Worm (Caenorhabditis elegans) whole organism, L4 larva: ENCODE data around the gene ZK112.4.
A peak's percentile ranks its signal among the peaks of the same experiment; 100 is the strongest.

Experiments used
- F26F4.8 ChIP-seq: fragments of 200-800 bp; sonication (Bioruptor generic); conservative IDR thresholded peaks from 2 replicates; pipeline ENCODE4 v1.3.6; 2022; ENCODE audit warnings: missing genetic modification characterization, missing compliant biosample characterization
- F37D6.2 ChIP-seq: sonication (generic microtip); optimal IDR thresholded peaks from 2 replicates; lab custom pipeline; 2016; ENCODE audit warnings: mild to moderate bottlenecking, missing genetic modification characterization, missing compliant biosample characterization
- T20F7.1 ChIP-seq: fragments of 200-800 bp; sonication (Bioruptor generic); optimal IDR thresholded peaks from 2 replicates; lab custom pipeline; 2018; ENCODE audit warnings: mild to moderate bottlenecking, missing genetic modification characterization, missing compliant biosample characterization
- Y105C5A.15 ChIP-seq: fragments of 200-800 bp; sonication (Bioruptor generic); IDR thresholded peaks from 2 replicates; pipeline ENCODE4 v1.3.6; 2022; ENCODE audit warnings: missing genetic modification characterization, missing compliant biosample characterization
- Y48G9A.11 ChIP-seq: fragments of 200-800 bp; sonication (Bioruptor generic); IDR thresholded peaks from 2 replicates; pipeline ENCODE4 v1.3.6; 2022; ENCODE audit warnings: missing genetic modification reagents, missing genetic modification characterization, missing compliant biosample characterization
- Y5F2A.4 ChIP-seq: fragments of 200-800 bp; sonication (Bioruptor generic); optimal IDR thresholded peaks from 2 replicates; lab custom pipeline; 2018; ENCODE audit warnings: mild to moderate bottlenecking, missing genetic modification characterization, missing compliant biosample characterization
- ZK337.2 ChIP-seq: fragments of 200-800 bp; sonication (Bioruptor generic); IDR thresholded peaks from 2 replicates; pipeline ENCODE4 v1.3.6; 2022; ENCODE audit warnings: missing genetic modification reagents, missing genetic modification characterization, missing compliant biosample characterization
- aha-1 ChIP-seq: fragments of 150-350 bp; peaks from one replicate; lab custom pipeline; 2014; ENCODE audit warnings: missing biosample characterization, missing genetic modification characterization
- ama-1 ChIP-seq: fragments of 150-350 bp; optimal IDR thresholded peaks from 2 replicates; lab custom pipeline; 2014; ENCODE audit warnings: inconsistent platforms, mixed read lengths
- arid-1 ChIP-seq: fragments of 200-800 bp; sonication (Bioruptor generic); conservative IDR thresholded peaks from 2 replicates; pipeline ENCODE4 v1.3.6; 2022; ENCODE audit warnings: missing genetic modification reagents, missing genetic modification characterization, missing compliant biosample characterization
- ceh-20 ChIP-seq: fragments of 200-800 bp; sonication (Bioruptor generic); IDR thresholded peaks from 2 replicates; pipeline ENCODE4 v1.3.6; 2022; ENCODE audit warnings: missing genetic modification reagents, missing genetic modification characterization, missing compliant biosample characterization
- ceh-44 ChIP-seq: fragments of 200-800 bp; sonication (Bioruptor generic); IDR thresholded peaks from 2 replicates; pipeline ENCODE4 v1.3.6; 2022; ENCODE audit warnings: missing genetic modification reagents, missing genetic modification characterization, missing compliant biosample characterization
- ceh-62 ChIP-seq: sonication (generic microtip); optimal IDR thresholded peaks from 2 replicates; lab custom pipeline; 2017; ENCODE audit warnings: missing biosample characterization, missing genetic modification characterization
- ceh-82 ChIP-seq: sonication (generic microtip); optimal IDR thresholded peaks from 2 replicates; lab custom pipeline; 2017; ENCODE audit warnings: missing biosample characterization, missing genetic modification characterization
- cey-2 ChIP-seq: sonication (generic microtip); optimal IDR thresholded peaks from 3 replicates; lab custom pipeline; 2017; ENCODE audit warnings: missing genetic modification characterization, mild to moderate bottlenecking, missing compliant biosample characterization, antibody characterized with exemption, borderline replicate concordance; ENCODE audit not compliant: insufficient read depth
- daf-12 ChIP-seq: fragments of 150-350 bp; optimal IDR thresholded peaks from 2 replicates; lab custom pipeline; 2014; ENCODE audit warnings: missing biosample characterization, missing genetic modification reagents, missing genetic modification characterization
- daf-16 ChIP-seq, 3 experiments: sonication (generic microtip); optimal IDR thresholded peaks; 2 replicates each; lab custom pipeline; 2016 to 2017; ENCODE audit warnings: missing genetic modification characterization in 3 of 3, missing genetic modification reagents in 3 of 3, mild to moderate bottlenecking in 2 of 3, missing compliant biosample characterization in 2 of 3, missing biosample characterization in 1 of 3, moderate library complexity in 1 of 3
- dmd-9 ChIP-seq: fragments of 200-800 bp; sonication (Bioruptor generic); IDR thresholded peaks from 2 replicates; pipeline ENCODE4 v1.3.6; 2022; ENCODE audit warnings: missing genetic modification reagents, missing genetic modification characterization, missing compliant biosample characterization
- dpl-1 ChIP-seq: fragments of 150-350 bp; optimal IDR thresholded peaks from 2 replicates; lab custom pipeline; 2014; ENCODE audit warnings: missing biosample characterization, missing genetic modification reagents, missing genetic modification characterization
- duxl-1 ChIP-seq: sonication (generic microtip); optimal IDR thresholded peaks from 2 replicates; lab custom pipeline; 2016; ENCODE audit warnings: mild to moderate bottlenecking, missing genetic modification characterization, moderate library complexity, missing compliant biosample characterization; ENCODE audit not compliant: poor library complexity
- dve-1 ChIP-seq: sonication (generic microtip); optimal IDR thresholded peaks from 2 replicates; lab custom pipeline; 2017; ENCODE audit warnings: antibody characterized with exemption, mild to moderate bottlenecking, missing genetic modification characterization, missing compliant biosample characterization; ENCODE audit not compliant: insufficient read depth
- gei-8 ChIP-seq: fragments of 200-800 bp; sonication (Bioruptor generic); optimal IDR thresholded peaks from 2 replicates; lab custom pipeline; 2018; ENCODE audit warnings: mild to moderate bottlenecking, missing genetic modification characterization, missing compliant biosample characterization
- hif-1 ChIP-seq, 2 experiments: sonication (generic microtip); optimal IDR thresholded peaks; 2 replicates each; lab custom pipeline; 2016 to 2017; ENCODE audit warnings: missing compliant biosample characterization in 2 of 2, missing genetic modification characterization in 2 of 2, missing genetic modification reagents in 2 of 2, missing genotype in 2 of 2, mild to moderate bottlenecking in 1 of 2
- hlh-30 ChIP-seq: sonication (generic microtip); optimal IDR thresholded peaks from 2 replicates; lab custom pipeline; 2017; ENCODE audit warnings: antibody characterized with exemption, mild to moderate bottlenecking, missing genetic modification characterization, missing compliant biosample characterization; ENCODE audit not compliant: insufficient read depth
- hmg-1.1 ChIP-seq: fragments of 200-800 bp; sonication (Bioruptor generic); IDR thresholded peaks from 2 replicates; pipeline ENCODE4 v1.3.6; 2022; ENCODE audit warnings: missing genetic modification reagents, missing genetic modification characterization, missing compliant biosample characterization
- jun-1 ChIP-seq: fragments of 150-350 bp; optimal IDR thresholded peaks from 2 replicates; lab custom pipeline; 2014; ENCODE audit warnings: missing biosample characterization, missing genetic modification reagents, missing genetic modification characterization
- mep-1 ChIP-seq: fragments of 150-350 bp; sonication (generic microtip); optimal IDR thresholded peaks from 3 replicates; lab custom pipeline; 2014; ENCODE audit warnings: missing biosample characterization, missing genetic modification characterization
- mes-2 ChIP-seq: sonication (generic microtip); optimal IDR thresholded peaks from 2 replicates; lab custom pipeline; 2016; ENCODE audit warnings: missing genotype, mild to moderate bottlenecking, missing genetic modification characterization, missing compliant biosample characterization; ENCODE audit not compliant: poor library complexity, severe bottlenecking
- mxl-2 ChIP-seq: fragments of 200-800 bp; sonication (Bioruptor generic); conservative IDR thresholded peaks from 2 replicates; pipeline ENCODE4 v1.3.6; 2022; ENCODE audit warnings: missing genetic modification reagents, missing genetic modification characterization, missing compliant biosample characterization
- nhr-102 ChIP-seq: sonication (generic microtip); optimal IDR thresholded peaks from 2 replicates; lab custom pipeline; 2016; ENCODE audit warnings: mild to moderate bottlenecking, missing genetic modification characterization, moderate library complexity, missing compliant biosample characterization
- nhr-11 ChIP-seq: fragments of 150-350 bp; optimal IDR thresholded peaks from 2 replicates; lab custom pipeline; 2014; ENCODE audit warnings: missing biosample characterization, missing genetic modification characterization
- nhr-111 ChIP-seq: fragments of 200-800 bp; sonication (Bioruptor generic); optimal IDR thresholded peaks from 2 replicates; lab custom pipeline; 2018; ENCODE audit warnings: mild to moderate bottlenecking, missing genetic modification characterization, missing compliant biosample characterization
- nhr-237 ChIP-seq: sonication (generic microtip); optimal IDR thresholded peaks from 2 replicates; lab custom pipeline; 2017; ENCODE audit warnings: missing biosample characterization, missing genetic modification characterization
- nhr-41 ChIP-seq: fragments of 200-800 bp; sonication (Bioruptor generic); IDR thresholded peaks from 2 replicates; pipeline ENCODE4 v1.3.6; 2022; ENCODE audit warnings: missing genetic modification reagents, missing genetic modification characterization, missing compliant biosample characterization
- nhr-42 ChIP-seq: fragments of 200-800 bp; sonication (Bioruptor generic); IDR thresholded peaks from 2 replicates; pipeline ENCODE4 v1.3.6; 2022; ENCODE audit warnings: missing genetic modification characterization, missing compliant biosample characterization
- nhr-77 ChIP-seq: fragments of 150-350 bp; optimal IDR thresholded peaks from 2 replicates; lab custom pipeline; 2014; ENCODE audit warnings: missing biosample characterization, missing genetic modification characterization
- pqm-1 ChIP-seq: sonication (generic microtip); optimal IDR thresholded peaks from 2 replicates; lab custom pipeline; 2017; ENCODE audit warnings: missing biosample characterization, missing genetic modification characterization
- skn-1 ChIP-seq: fragments of 150-350 bp; optimal IDR thresholded peaks from 2 replicates; lab custom pipeline; 2014; ENCODE audit warnings: missing biosample characterization, missing genetic modification characterization
- snpc-1.2 ChIP-seq: fragments of 200-800 bp; sonication (Bioruptor generic); IDR thresholded peaks from 2 replicates; pipeline ENCODE4 v1.3.6; 2022; ENCODE audit warnings: missing genetic modification reagents, missing genetic modification characterization, missing compliant biosample characterization
- snpc-4 ChIP-seq: fragments of 150-350 bp; optimal IDR thresholded peaks from 2 replicates; lab custom pipeline; 2014; ENCODE audit warnings: missing biosample characterization, missing genetic modification characterization
- tag-97 ChIP-seq: fragments of 200-800 bp; sonication (Bioruptor generic); IDR thresholded peaks from 2 replicates; pipeline ENCODE4 v1.3.6; 2022; ENCODE audit warnings: missing genetic modification characterization, missing compliant biosample characterization
- tra-1 ChIP-seq: fragments of 200-800 bp; sonication (Bioruptor generic); IDR thresholded peaks from 2 replicates; pipeline ENCODE4 v1.3.6; 2022; ENCODE audit warnings: missing genetic modification reagents, missing genetic modification characterization, missing compliant biosample characterization
- vab-7 ChIP-seq: fragments of 200-800 bp; sonication (Bioruptor generic); IDR thresholded peaks from 2 replicates; pipeline ENCODE4 v1.3.6; 2022; ENCODE audit warnings: missing genetic modification reagents, missing genetic modification characterization, missing compliant biosample characterization
- zag-1 ChIP-seq: fragments of 150-350 bp; optimal IDR thresholded peaks from 2 replicates; lab custom pipeline; 2014; ENCODE audit warnings: missing biosample characterization, missing genetic modification characterization
- zfp-2 ChIP-seq: sonication (generic microtip); optimal IDR thresholded peaks from 2 replicates; lab custom pipeline; 2016; ENCODE audit warnings: mild to moderate bottlenecking, missing genetic modification characterization, missing compliant biosample characterization
- zfp-3 ChIP-seq: fragments of 200-800 bp; sonication (Bioruptor generic); conservative IDR thresholded peaks from 2 replicates; pipeline ENCODE4 v1.3.6; 2022; ENCODE audit warnings: missing genetic modification reagents, missing genetic modification characterization, missing compliant biosample characterization
- zip-2 ChIP-seq: fragments of 150-350 bp; optimal IDR thresholded peaks from 2 replicates; lab custom pipeline; 2014; ENCODE audit warnings: missing biosample characterization, missing genetic modification characterization
- ztf-7 ChIP-seq: fragments of 150-350 bp; optimal IDR thresholded peaks from 2 replicates; lab custom pipeline; 2014; ENCODE audit warnings: missing biosample characterization, missing genetic modification characterization

ZK112.4 gene

DNA sequence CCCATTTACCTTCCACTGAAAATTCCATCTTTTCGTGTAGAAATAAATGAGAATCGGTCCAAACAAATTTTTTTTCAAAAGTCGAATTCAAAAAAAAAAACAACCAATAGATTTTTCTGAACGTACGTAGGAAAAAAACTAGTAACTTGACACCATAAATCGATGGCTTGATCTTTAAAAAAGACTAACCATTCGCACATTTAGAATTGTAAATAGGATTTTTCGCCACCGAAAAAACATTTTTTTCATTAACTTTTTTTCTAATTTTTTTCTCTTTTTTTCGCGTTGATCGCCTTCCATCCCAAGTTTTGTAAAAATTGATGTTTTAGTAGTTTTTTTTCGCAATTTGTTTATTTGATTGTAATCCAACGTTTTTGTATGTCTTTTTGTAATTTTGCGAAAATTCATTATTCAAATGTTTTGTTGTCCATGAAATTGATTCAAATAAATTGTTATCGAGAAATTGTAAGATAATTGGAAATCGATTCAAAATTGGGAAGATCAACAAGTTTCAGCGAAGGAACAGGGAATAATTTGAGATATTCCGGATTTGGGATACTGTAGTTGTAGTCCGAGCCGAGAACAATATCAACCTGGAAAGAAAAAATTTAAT, 7.9 kb upstream of the ZK112.4 start:
- no peak for TF ChIP-seq F26F4.8 (GFP tag; lab: Robert Waterston, UW)
- TF ChIP-seq mep-1 = peak; percentile 20
- TF ChIP-seq nhr-11 (tag; lab: Kevin White, UChicago) = no peak
- TF ChIP-seq zag-1 (tag; lab: Kevin White, UChicago) = no peak
- TF ChIP-seq nhr-102 (tag; lab: Kevin White, UChicago) = peak; percentile 27
- no peak for TF ChIP-seq daf-12 (tag; lab: Kevin White, UChicago)
- no peak for TF ChIP-seq hmg-1.1 (GFP tag; lab: Robert Waterston, UW)
- TF ChIP-seq daf-16 (GFP tag; optimal IDR thresholded peaks at IDR 0.05; lab: Kevin White, UChicago) = no peak
- TF ChIP-seq daf-16 (tag; optimal IDR thresholded peaks at IDR 0.05; lab: Kevin White, UChicago) = peak; percentile 35
- no peak for TF ChIP-seq ZK337.2 (GFP tag; lab: Robert Waterston, UW)
- TF ChIP-seq nhr-237 = no peak
- TF ChIP-seq F37D6.2 (tag; lab: Kevin White, UChicago) = no peak
- no peak for TF ChIP-seq jun-1 (tag; lab: Kevin White, UChicago)
- TF ChIP-seq snpc-1.2 (GFP tag; lab: Robert Waterston, UW) = no peak
- TF ChIP-seq skn-1 = no peak
- no peak for TF ChIP-seq ztf-7
- no peak for TF ChIP-seq zfp-2 (tag; lab: Kevin White, UChicago)
- TF ChIP-seq nhr-42 (GFP tag; lab: Robert Waterston, UW) = 0 out of 2 replicates have a peak, but pooled peaks have one; percentile 35
- peak; percentile 4; the same call in 1 of the 2 replicates for TF ChIP-seq tra-1 (GFP tag; lab: Robert Waterston, UW)
- TF ChIP-seq nhr-41 (GFP tag; lab: Robert Waterston, UW) = no peak
- peak in 1 of 2 experiments; percentile 34 for TF ChIP-seq hif-1 (tag; optimal IDR thresholded peaks at IDR 0.05; lab: Kevin White, UChicago)
- TF ChIP-seq dmd-9 (GFP tag; lab: Robert Waterston, UW) = no peak
- no peak for TF ChIP-seq aha-1 (tag; lab: Kevin White, UChicago)
- TF ChIP-seq gei-8 (GFP tag; lab: Kevin White, UChicago) = peak; percentile 56
- TF ChIP-seq duxl-1 (tag; lab: Kevin White, UChicago) = peak; percentile 44
- TF ChIP-seq zfp-3 (GFP tag; lab: Robert Waterston, UW) = peak; percentile 42; the same call in 1 of the 2 replicates
- TF ChIP-seq tag-97 (GFP tag; lab: Robert Waterston, UW) = 0 out of 2 replicates have a peak, but pooled peaks have one; percentile 6
- TF ChIP-seq nhr-77 (tag; lab: Kevin White, UChicago) = peak; percentile 67
- no peak for TF ChIP-seq snpc-4 (tag; lab: Kevin White, UChicago)
- TF ChIP-seq Y5F2A.4 (GFP tag; lab: Kevin White, UChicago) = no peak
- no peak for TF ChIP-seq ama-1 (lab: Kevin White, UChicago)
- no peak for TF ChIP-seq ceh-44 (GFP tag; lab: Robert Waterston, UW)
- TF ChIP-seq ceh-20 (GFP tag; lab: Robert Waterston, UW) = 0 out of 2 replicates have a peak, but pooled peaks have one; percentile 8
- TF ChIP-seq hlh-30 = peak; percentile 12
- TF ChIP-seq T20F7.1 = no peak
- TF ChIP-seq zip-2 (tag; lab: Kevin White, UChicago) = no peak
- TF ChIP-seq arid-1 (GFP tag; lab: Robert Waterston, UW) = peak; percentile 46
- TF ChIP-seq nhr-111 (GFP tag; lab: Kevin White, UChicago) = no peak
- TF ChIP-seq vab-7 (GFP tag; lab: Robert Waterston, UW) = no peak
- 0 out of 2 replicates have a peak, but pooled peaks have one; percentile 44 for TF ChIP-seq Y105C5A.15 (GFP tag; lab: Robert Waterston, UW)
- TF ChIP-seq, all 104 proteins: peak for 15

DNA sequence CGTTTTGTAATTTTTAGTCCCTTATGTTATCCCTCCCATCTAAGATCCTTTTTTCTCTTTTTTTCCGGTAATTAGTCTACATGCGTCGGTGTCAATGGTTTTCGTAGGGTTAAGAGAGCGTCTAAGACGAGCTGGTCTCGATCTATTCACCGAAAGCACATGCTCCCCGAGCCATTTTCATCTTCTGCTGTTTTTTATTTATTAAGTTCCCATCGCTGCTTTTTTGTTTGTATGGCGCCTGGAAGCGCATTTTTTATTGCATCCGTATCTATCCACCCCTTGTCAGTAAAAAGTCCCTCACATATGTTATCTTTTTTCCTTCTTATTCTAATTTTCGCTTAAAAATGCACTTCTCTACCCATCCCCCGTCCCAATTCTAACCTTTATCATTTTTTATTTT, 7.0 kb upstream of the ZK112.4 start:
- TF ChIP-seq Y48G9A.11 (GFP tag; lab: Robert Waterston, UW) = peak; percentile 51; the same call in 1 of the 2 replicates
- no peak for TF ChIP-seq dpl-1 (GFP tag; lab: Kevin White, UChicago)
- TF ChIP-seq mxl-2 = no peak
- no peak for TF ChIP-seq nhr-77 (tag; lab: Kevin White, UChicago)
- TF ChIP-seq hmg-1.1 (GFP tag; lab: Robert Waterston, UW) = no peak
- no peak for TF ChIP-seq ceh-62
- TF ChIP-seq cey-2 (tag; lab: Kevin White, UChicago) = no peak
- TF ChIP-seq vab-7 (GFP tag; lab: Robert Waterston, UW) = peak; percentile 14; the same call in 1 of the 2 replicates
- 0 out of 2 replicates have a peak, but pooled peaks have one; percentile 8 for TF ChIP-seq snpc-1.2 (GFP tag; lab: Robert Waterston, UW)
- TF ChIP-seq dve-1 (tag; lab: Kevin White, UChicago) = no peak
- TF ChIP-seq T20F7.1 = no peak
- no peak for TF ChIP-seq ceh-82
- no peak for TF ChIP-seq zag-1 (tag; lab: Kevin White, UChicago)
- TF ChIP-seq Y5F2A.4 (GFP tag; lab: Kevin White, UChicago) = peak; percentile 16
- no peak for TF ChIP-seq jun-1 (tag; lab: Kevin White, UChicago)
- TF ChIP-seq pqm-1 (tag; lab: Kevin White, UChicago) = no peak
- peak; percentile 37 for TF ChIP-seq mes-2 (tag; lab: Kevin White, UChicago)
- no peak for TF ChIP-seq zfp-2 (tag; lab: Kevin White, UChicago)
